Worm (Caenorhabditis elegans) whole organism, L2 larva: ENCODE measurements around the gene T11B7.2.

Experiments
- ama-1 ChIP-seq: fragments of 150-350 bp; optimal IDR thresholded peaks from 2 replicates; lab custom pipeline; 2018; ENCODE audit warnings: inconsistent platforms
- dmd-4 ChIP-seq: sonication (generic microtip); optimal IDR thresholded peaks from 2 replicates; lab custom pipeline; 2017; ENCODE audit warnings: missing biosample characterization, missing genetic modification characterization
- gmeb-1 ChIP-seq: fragments of 150-350 bp; optimal IDR thresholded peaks from 2 replicates; lab custom pipeline; 2014; ENCODE audit warnings: missing biosample characterization, missing genetic modification characterization
- mbf-1 ChIP-seq: sonication (generic microtip); optimal IDR thresholded peaks from 2 replicates; lab custom pipeline; 2017; ENCODE audit warnings: missing biosample characterization, missing genetic modification characterization
- nhr-11 ChIP-seq: fragments of 150-350 bp; optimal IDR thresholded peaks from 2 replicates; lab custom pipeline; 2014; ENCODE audit warnings: missing biosample characterization, missing genetic modification characterization
- nhr-12 ChIP-seq: fragments of 150-350 bp; optimal IDR thresholded peaks from 2 replicates; lab custom pipeline; 2014; ENCODE audit warnings: missing biosample characterization, missing genetic modification characterization
- nhr-237 ChIP-seq: fragments of 150-350 bp; optimal IDR thresholded peaks from 2 replicates; lab custom pipeline; 2014; ENCODE audit warnings: missing biosample characterization, missing genetic modification characterization
- unc-62 ChIP-seq: fragments of 150-350 bp; optimal IDR thresholded peaks from 2 replicates; lab custom pipeline; 2014; ENCODE audit warnings: missing biosample characterization, missing genetic modification reagents, missing genetic modification characterization
- ztf-11 ChIP-seq: sonication (generic microtip); optimal IDR thresholded peaks from 2 replicates; lab custom pipeline; 2017; ENCODE audit warnings: missing biosample characterization, missing genetic modification characterization

DNA sequence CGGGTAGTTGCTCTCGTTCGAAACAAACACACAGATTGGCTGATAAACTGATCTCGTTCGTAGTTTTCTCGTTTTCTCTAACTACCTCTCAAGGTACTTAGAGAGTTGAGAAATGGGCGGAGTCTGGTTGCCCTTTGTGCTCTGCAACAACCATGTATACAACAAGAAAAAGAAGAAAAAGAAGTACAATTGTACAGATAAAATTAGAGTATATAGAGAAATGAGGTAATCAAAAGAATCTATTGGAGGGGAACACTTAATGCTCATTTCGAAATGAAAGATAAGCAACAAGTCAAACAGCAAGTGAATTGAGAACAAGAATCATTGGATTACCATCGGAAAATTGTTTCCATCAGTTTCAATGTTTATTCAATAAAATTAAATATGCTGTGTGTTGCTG is 21.0 kb upstream of the T11B7.2 start, which contains the start of gene C09G9.1:
- no peak for TF ChIP-seq ztf-11 (tag; lab: Kevin White, UChicago)
- TF ChIP-seq unc-62 (GFP tag; lab: Kevin White, UChicago) = no peak
- TF ChIP-seq nhr-237 (tag; lab: Kevin White, UChicago) = no peak
- TF ChIP-seq ama-1 = no peak
- TF ChIP-seq nhr-11 (tag; lab: Kevin White, UChicago) = no peak
- TF ChIP-seq dmd-4 (tag; lab: Kevin White, UChicago) = no peak
- no peak for TF ChIP-seq mbf-1 (tag; lab: Kevin White, UChicago)
- no peak for TF ChIP-seq nhr-12 (tag; lab: Kevin White, UChicago)
- no peak for TF ChIP-seq gmeb-1 (tag; lab: Kevin White, UChicago)
